Worm (Caenorhabditis elegans): ENCODE results near the gene F13H8.5.

ce11 chrII:6221470-6221869 is 34.5 kb downstream of the F13H8.5 start:
- no peak for TF ChIP-seq tab-1 (GFP tag; IDR thresholded peaks at IDR 0.05)
- TF ChIP-seq cog-1 (tag; optimal IDR thresholded peaks at IDR 0.05), result no peak
